Worm (Caenorhabditis elegans) whole organism, early embryonic: Measurements from ENCODE around the gene srv-1.

Experiments
- B0310.2 ChIP-seq: sonication (generic microtip); optimal IDR thresholded peaks from 2 replicates; lab custom pipeline; 2016; ENCODE audit warnings: mild to moderate bottlenecking, missing genetic modification characterization, missing compliant biosample characterization
- F13C5.2 ChIP-seq: sonication (generic microtip); optimal IDR thresholded peaks from 2 replicates; lab custom pipeline; 2017; ENCODE audit warnings: mild to moderate bottlenecking, missing genetic modification characterization, inconsistent platforms, missing compliant biosample characterization
- aly-1 ChIP-seq: sonication (generic microtip); optimal IDR thresholded peaks from 2 replicates; lab custom pipeline; 2016; ENCODE audit warnings: missing genetic modification characterization, missing compliant biosample characterization
- ama-1 ChIP-seq: fragments of 150-350 bp; optimal IDR thresholded peaks from 2 replicates; lab custom pipeline; 2014
- ceh-13 ChIP-seq: fragments of 200-800 bp; sonication (Bioruptor generic); optimal IDR thresholded peaks from 2 replicates; lab custom pipeline; 2018; ENCODE audit warnings: mild to moderate bottlenecking, missing genetic modification characterization, missing compliant biosample characterization
- ceh-36 ChIP-seq: sonication (generic microtip); optimal IDR thresholded peaks from 2 replicates; lab custom pipeline; 2016; ENCODE audit warnings: missing genetic modification characterization, inconsistent platforms, missing compliant biosample characterization
- ets-7 ChIP-seq: sonication (generic microtip); optimal IDR thresholded peaks from 2 replicates; lab custom pipeline; 2016; ENCODE audit warnings: missing genotype, missing genetic modification characterization, missing compliant biosample characterization
- flt-1 ChIP-seq: fragments of 200-800 bp; sonication (Bioruptor generic); IDR thresholded peaks from 2 replicates; pipeline ENCODE4 v1.3.6; 2022; ENCODE audit warnings: missing genetic modification characterization, missing compliant biosample characterization
- hmbx-1 ChIP-seq: sonication (generic microtip); optimal IDR thresholded peaks from 2 replicates; lab custom pipeline; 2016; ENCODE audit warnings: mild to moderate bottlenecking, missing genetic modification characterization, missing compliant biosample characterization
- hmg-4 ChIP-seq: fragments of 200-800 bp; sonication (Bioruptor generic); optimal IDR thresholded peaks from 2 replicates; lab custom pipeline; 2018; ENCODE audit warnings: mild to moderate bottlenecking, missing genetic modification characterization, missing compliant biosample characterization
- hnd-1 ChIP-seq: sonication (generic microtip); optimal IDR thresholded peaks from 2 replicates; lab custom pipeline; 2016; ENCODE audit warnings: missing genetic modification characterization, missing compliant biosample characterization
- pes-1 ChIP-seq: fragments of 200-800 bp; sonication (Bioruptor generic); IDR thresholded peaks from 2 replicates; pipeline ENCODE4 v1.3.6; 2022; ENCODE audit warnings: missing genetic modification reagents, missing genetic modification characterization, missing compliant biosample characterization
- scrt-1 ChIP-seq: fragments of 200-800 bp; sonication (Bioruptor generic); IDR thresholded peaks from 2 replicates; pipeline ENCODE4 v1.3.6; 2022; ENCODE audit warnings: missing genetic modification characterization, missing compliant biosample characterization
- sea-1 ChIP-seq: fragments of 200-800 bp; sonication (Bioruptor generic); conservative IDR thresholded peaks from 2 replicates; pipeline ENCODE4 v1.3.6; 2022; ENCODE audit warnings: missing genetic modification characterization, missing compliant biosample characterization
- tbx-11 ChIP-seq: fragments of 200-800 bp; sonication (Bioruptor generic); IDR thresholded peaks from 2 replicates; pipeline ENCODE4 v1.3.6; 2022; ENCODE audit warnings: missing genetic modification characterization, missing compliant biosample characterization
- tbx-37 ChIP-seq: fragments of 200-800 bp; sonication (Bioruptor generic); conservative IDR thresholded peaks from 2 replicates; pipeline ENCODE4 v1.3.6; 2022; ENCODE audit warnings: missing genetic modification reagents, missing genetic modification characterization, missing compliant biosample characterization
- tra-4 ChIP-seq: sonication (generic microtip); optimal IDR thresholded peaks from 2 replicates; lab custom pipeline; 2017; ENCODE audit warnings: missing genetic modification characterization, missing compliant biosample characterization

srv-1 gene

DNA sequence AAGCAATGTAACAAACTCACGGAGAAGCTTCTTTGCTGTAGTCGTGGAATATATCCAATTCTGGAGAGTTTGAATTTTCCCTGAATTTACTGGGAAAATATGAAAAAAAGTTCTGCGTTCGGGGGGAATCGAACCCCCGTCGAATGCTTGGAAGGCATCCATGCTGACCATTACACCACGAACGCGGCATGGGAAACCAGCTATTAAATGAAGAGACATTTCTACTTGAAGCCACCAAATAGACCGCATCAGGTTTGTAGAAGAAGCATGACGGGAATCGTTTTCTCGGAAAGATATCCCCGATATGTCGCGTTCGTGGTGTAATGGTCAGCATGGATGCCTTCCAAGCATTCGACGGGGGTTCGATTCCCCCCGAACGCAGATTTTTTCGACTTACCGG lies 38.3 kb downstream of the srv-1 start:
- TF ChIP-seq aly-1 (tag; lab: Kevin White, UChicago) (no peak), scrt-1 (GFP tag; lab: Robert Waterston, UW) (peak; percentile 55; the same call in 1 of the 2 replicates), hmg-4 (GFP tag; lab: Kevin White, UChicago) (no peak), tbx-37 (peak; percentile 36; the same call in 1 of the 2 replicates), sea-1 (GFP tag; lab: Robert Waterston, UW) (peak; percentile 58; the same call in 1 of the 2 replicates), hmbx-1 (tag; lab: Kevin White, UChicago) (no peak), flt-1 (GFP tag; lab: Robert Waterston, UW) (0 out of 2 replicates have a peak, but pooled peaks have one; percentile 28), tbx-11 (GFP tag; lab: Robert Waterston, UW) (0 out of 2 replicates have a peak, but pooled peaks have one; percentile 49), ceh-13 (GFP tag; lab: Kevin White, UChicago) (no peak), hnd-1 (no peak), pes-1 (GFP tag; lab: Robert Waterston, UW) (peak; percentile 43; the same call in 1 of the 2 replicates), F13C5.2 (no peak), ama-1 (lab: Kevin White, UChicago) (no peak), tra-4 (no peak), B0310.2 (tag; lab: Kevin White, UChicago) (no peak), ceh-36 (tag; lab: Kevin White, UChicago) (no peak), ets-7 (tag; lab: Kevin White, UChicago) (no peak)

DNA sequence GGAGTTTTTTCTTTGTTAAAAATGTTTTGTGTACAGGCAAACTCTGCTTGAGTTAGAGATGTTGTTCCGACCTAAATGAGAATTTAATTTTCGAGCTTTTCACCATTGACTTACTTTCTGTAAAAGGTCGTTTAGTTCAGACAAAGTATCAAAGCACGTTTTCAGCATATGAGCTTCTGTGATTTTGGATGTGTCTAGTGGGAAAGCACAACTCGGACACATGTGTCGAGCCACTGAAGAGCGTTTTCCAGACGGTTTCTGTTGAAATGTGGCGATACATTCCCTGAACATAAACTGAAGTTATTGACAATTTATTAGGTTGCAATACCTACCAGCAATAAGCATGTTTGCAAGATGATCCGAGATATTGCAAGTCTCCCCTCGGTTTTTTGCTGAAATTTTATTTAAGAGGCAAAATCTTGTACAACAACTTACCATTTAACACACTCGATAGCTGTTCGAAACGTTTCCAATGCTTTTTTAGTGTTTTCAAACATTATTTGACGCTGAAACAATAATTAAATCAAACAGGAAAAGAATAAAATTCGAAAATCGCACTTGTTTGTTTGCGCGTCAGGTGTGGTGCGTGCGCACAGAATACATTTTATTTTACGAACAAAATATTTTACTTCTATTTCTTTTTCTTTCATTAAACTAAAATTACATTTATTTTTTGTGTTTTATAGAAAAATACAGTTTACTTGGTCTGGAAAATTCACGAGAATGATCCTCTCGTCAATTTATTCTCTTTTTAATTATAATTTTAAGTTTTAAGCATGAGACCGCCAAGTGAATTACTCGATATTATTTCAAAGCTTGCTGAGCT lies 39.0 kb downstream of the srv-1 start, which contains the start of the genes brd-1 and K04C2.2:
TSS of gene brd-1 (minus strand) at position 506 of the 826 bp plus-strand sequence.
TSS of gene K04C2.2 (plus strand) at position 776 of the 826 bp plus-strand sequence.
- TF ChIP-seq ets-7 (tag; lab: Kevin White, UChicago): no peak
- TF ChIP-seq tra-4: no peak
- TF ChIP-seq hmg-4 (GFP tag; lab: Kevin White, UChicago): no peak
- no peak for TF ChIP-seq hmbx-1 (tag; lab: Kevin White, UChicago)
- TF ChIP-seq scrt-1 (GFP tag; lab: Robert Waterston, UW): no peak

DNA sequence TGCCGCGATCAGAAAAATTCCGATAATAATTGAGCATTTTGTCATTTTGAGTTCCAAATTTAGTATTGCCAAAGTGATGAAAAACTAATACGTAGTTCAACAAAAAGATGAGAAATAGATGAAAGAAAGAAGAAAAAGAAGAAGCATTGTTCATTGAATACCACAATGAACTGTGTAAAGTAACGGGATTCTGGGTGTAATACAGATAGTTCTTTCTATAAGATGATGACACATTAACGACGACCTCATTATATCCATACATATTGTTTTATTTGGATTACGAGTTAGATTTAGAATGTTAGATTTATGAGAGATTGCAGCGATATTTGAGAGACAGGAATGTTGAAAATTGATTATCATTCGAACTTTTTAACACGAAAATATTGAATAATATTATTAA lies 41.4 kb downstream of the srv-1 start, which contains the start of gene K04C2.5:
TSS of gene K04C2.5 (minus strand) at position 101 of the 400 bp plus-strand sequence.
- TF ChIP-seq hnd-1 (no peak), tra-4 (no peak), flt-1 (GFP tag; lab: Robert Waterston, UW) (no peak), tbx-11 (GFP tag; lab: Robert Waterston, UW) (no peak), B0310.2 (tag; lab: Kevin White, UChicago) (no peak), F13C5.2 (no peak), ets-7 (tag; lab: Kevin White, UChicago) (no peak), pes-1 (GFP tag; lab: Robert Waterston, UW) (no peak), aly-1 (tag; lab: Kevin White, UChicago) (no peak), tbx-37 (no peak), ceh-36 (tag; lab: Kevin White, UChicago) (no peak), sea-1 (GFP tag; lab: Robert Waterston, UW) (no peak), hmbx-1 (tag; lab: Kevin White, UChicago) (no peak), ama-1 (lab: Kevin White, UChicago) (no peak)

DNA sequence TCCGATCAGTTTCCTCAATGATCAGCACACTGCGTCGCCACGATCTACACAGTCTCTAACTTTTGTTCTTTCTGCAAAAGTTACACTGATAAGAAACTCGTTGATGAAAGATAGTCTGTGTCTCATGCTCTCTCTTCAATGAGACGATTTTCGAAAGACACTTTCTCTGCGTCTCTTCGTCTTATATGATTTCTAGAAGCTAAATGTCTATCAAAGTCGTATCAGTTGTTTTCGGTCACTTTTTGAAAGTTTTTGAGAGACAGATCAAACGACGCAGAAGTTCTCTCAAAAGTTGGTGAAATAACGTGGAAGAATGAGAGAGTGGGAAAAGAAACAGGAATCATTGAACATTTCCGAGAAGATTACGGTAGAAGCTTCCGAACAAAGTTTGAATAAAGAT lies 45.0 kb downstream of the srv-1 start:
- TF ChIP-seq F13C5.2: no peak
- TF ChIP-seq hnd-1: no peak
- no peak for TF ChIP-seq B0310.2 (tag; lab: Kevin White, UChicago)
- no peak for TF ChIP-seq ceh-13 (GFP tag; lab: Kevin White, UChicago)
- TF ChIP-seq scrt-1 (GFP tag; lab: Robert Waterston, UW): no peak
- no peak for TF ChIP-seq ets-7 (tag; lab: Kevin White, UChicago)
- no peak for TF ChIP-seq flt-1 (GFP tag; lab: Robert Waterston, UW)
- TF ChIP-seq ceh-36 (tag; lab: Kevin White, UChicago): no peak
- TF ChIP-seq tbx-11 (GFP tag; lab: Robert Waterston, UW): no peak
- TF ChIP-seq hmbx-1 (tag; lab: Kevin White, UChicago): no peak
- no peak for TF ChIP-seq tbx-37
- no peak for TF ChIP-seq tra-4
- no peak for TF ChIP-seq aly-1 (tag; lab: Kevin White, UChicago)

DNA sequence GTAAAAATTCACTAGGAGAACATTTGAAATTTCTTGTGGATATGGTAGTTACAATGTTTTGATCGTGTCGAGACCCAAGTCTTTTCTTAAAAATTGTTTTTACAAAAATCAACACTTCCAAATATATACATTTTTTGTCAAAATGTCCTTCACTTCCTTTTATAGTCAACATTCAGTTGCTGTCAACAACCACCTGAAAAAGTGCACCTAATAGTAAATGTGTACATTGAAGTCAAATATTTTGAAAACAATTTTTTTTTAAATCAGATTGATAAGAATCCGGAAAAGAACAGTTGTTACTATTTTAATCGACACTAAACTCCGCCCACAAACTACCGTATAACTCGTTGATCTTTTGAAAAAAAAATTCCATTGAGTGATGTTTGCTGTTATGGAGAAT lies 45.5 kb downstream of the srv-1 start:
- no peak for TF ChIP-seq flt-1 (GFP tag; lab: Robert Waterston, UW)
- no peak for TF ChIP-seq sea-1 (GFP tag; lab: Robert Waterston, UW)
- no peak for TF ChIP-seq B0310.2 (tag; lab: Kevin White, UChicago)
- no peak for TF ChIP-seq tra-4
- no peak for TF ChIP-seq tbx-37
- TF ChIP-seq ceh-13 (GFP tag; lab: Kevin White, UChicago): no peak
- TF ChIP-seq ama-1 (lab: Kevin White, UChicago): no peak
- no peak for TF ChIP-seq ceh-36 (tag; lab: Kevin White, UChicago)
- TF ChIP-seq pes-1 (GFP tag; lab: Robert Waterston, UW): no peak
- no peak for TF ChIP-seq hmg-4 (GFP tag; lab: Kevin White, UChicago)
- TF ChIP-seq hnd-1: no peak
- TF ChIP-seq F13C5.2: no peak
- no peak for TF ChIP-seq tbx-11 (GFP tag; lab: Robert Waterston, UW)
- TF ChIP-seq ets-7 (tag; lab: Kevin White, UChicago): no peak
- TF ChIP-seq aly-1 (tag; lab: Kevin White, UChicago): no peak

DNA sequence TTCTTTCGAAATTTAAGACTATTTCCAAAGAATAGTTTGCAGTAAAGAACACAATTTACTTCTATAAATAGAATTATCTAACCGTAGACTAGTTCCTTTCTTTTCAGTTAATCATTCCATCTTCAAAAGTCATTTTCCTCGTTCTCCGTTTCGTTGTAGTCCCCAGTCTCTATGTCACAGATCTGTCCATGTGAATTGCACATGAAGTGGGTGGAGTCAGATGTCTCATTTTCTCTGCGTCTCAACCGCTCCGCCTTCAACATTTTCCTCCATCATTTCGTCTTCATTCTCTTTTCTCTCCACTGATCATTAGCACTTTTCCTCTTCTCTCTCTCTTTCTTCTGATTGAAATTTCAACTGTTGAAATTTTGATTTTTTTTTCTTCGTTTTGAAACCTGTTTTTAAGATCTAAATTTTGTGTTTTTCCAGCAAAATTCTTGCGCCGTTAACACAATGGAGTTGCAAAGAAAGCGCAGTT lies 47.4 kb downstream of the srv-1 start, which contains the start of gene T07E3.4:
TSS of gene T07E3.4 (plus strand) at position 428 of the 478 bp plus-strand sequence.
- TF ChIP-seq hmbx-1 (tag; lab: Kevin White, UChicago) (no peak), F13C5.2 (no peak), sea-1 (GFP tag; lab: Robert Waterston, UW) (no peak), B0310.2 (tag; lab: Kevin White, UChicago) (no peak)
